Fruit fly (Drosophila melanogaster) whole organism, embryonic: ENCODE results near the gene CG42823.

Experiments
- Bgb ChIP-seq: fragments of 200-800 bp; sonication (Bioruptor generic); IDR thresholded peaks from 2 replicates; pipeline ENCODE4 v1.3.6; 2022; ENCODE audit warnings: missing biosample characterization, missing genetic modification characterization; ENCODE audit not compliant: partially characterized antibody
- CG12744 ChIP-seq: fragments of 200-800 bp; sonication (Bioruptor generic); optimal IDR thresholded peaks from 2 replicates; lab custom pipeline; 2016; ENCODE audit warnings: missing biosample characterization, missing genetic modification characterization
- CG14050 ChIP-seq: fragments of 200-800 bp; sonication (Bioruptor generic); IDR thresholded peaks from 3 replicates; pipeline ENCODE4 v1.3.6; 2022; ENCODE audit warnings: missing biosample characterization, missing genetic modification characterization
- CG1647 ChIP-seq: fragments of 200-800 bp; sonication (Bioruptor generic); optimal IDR thresholded peaks from 3 replicates; lab custom pipeline; 2016; ENCODE audit warnings: missing biosample characterization, missing genetic modification characterization
- CG17568 ChIP-seq: fragments of 200-800 bp; sonication (Bioruptor generic); optimal IDR thresholded peaks from 2 replicates; lab custom pipeline; 2018; ENCODE audit warnings: missing biosample characterization, mild to moderate bottlenecking, missing genetic modification characterization, moderate library complexity
- CG2116 ChIP-seq: fragments of 200-800 bp; sonication (Bioruptor generic); optimal IDR thresholded peaks from 3 replicates; lab custom pipeline; 2018; ENCODE audit warnings: missing biosample characterization, mild to moderate bottlenecking, missing genetic modification characterization
- CG31365 ChIP-seq: fragments of 200-800 bp; sonication (Bioruptor generic); optimal IDR thresholded peaks from 2 replicates; lab custom pipeline; 2018; ENCODE audit warnings: missing biosample characterization, mild to moderate bottlenecking, missing genetic modification characterization
- CG3281 ChIP-seq: fragments of 200-800 bp; sonication (Bioruptor generic); optimal IDR thresholded peaks from 3 replicates; lab custom pipeline; 2017; ENCODE audit warnings: missing biosample characterization, mild to moderate bottlenecking, missing genetic modification characterization
- CG33557 ChIP-seq: fragments of 200-800 bp; sonication (Bioruptor generic); optimal IDR thresholded peaks from 2 replicates; lab custom pipeline; 2019; ENCODE audit warnings: missing biosample characterization, mild to moderate bottlenecking, missing genetic modification characterization, moderate library complexity
- CG3407 ChIP-seq: fragments of 200-800 bp; sonication (Bioruptor generic); optimal IDR thresholded peaks from 2 replicates; lab custom pipeline; 2018; ENCODE audit warnings: missing biosample characterization, mild to moderate bottlenecking, missing genetic modification characterization
- CG5180 ChIP-seq: fragments of 200-800 bp; sonication (Bioruptor generic); optimal IDR thresholded peaks from 3 replicates; lab custom pipeline; 2017; ENCODE audit warnings: missing biosample characterization, missing genetic modification characterization, mild to moderate bottlenecking, moderate library complexity, missing genetic modification reagents
- CG6791 ChIP-seq: fragments of 200-800 bp; sonication (Bioruptor generic); IDR thresholded peaks from 3 replicates; pipeline ENCODE4 v1.3.6; 2022; ENCODE audit warnings: missing biosample characterization, missing genetic modification characterization; ENCODE audit not compliant: partially characterized antibody
- CG6854 ChIP-seq: fragments of 200-800 bp; sonication (Bioruptor generic); optimal IDR thresholded peaks from 3 replicates; lab custom pipeline; 2017; ENCODE audit warnings: missing biosample characterization, mild to moderate bottlenecking, missing genetic modification characterization
- CG8359 ChIP-seq: fragments of 200-800 bp; sonication (Bioruptor generic); optimal IDR thresholded peaks from 2 replicates; lab custom pipeline; 2017; ENCODE audit warnings: missing biosample characterization, mild to moderate bottlenecking, missing genetic modification characterization, borderline replicate concordance
- CG9876 ChIP-seq: fragments of 200-800 bp; sonication (Bioruptor generic); optimal IDR thresholded peaks from 2 replicates; lab custom pipeline; 2016; ENCODE audit warnings: missing biosample characterization, missing genetic modification characterization
- CrebB ChIP-seq: fragments of 200-800 bp; sonication (Bioruptor generic); optimal IDR thresholded peaks from 3 replicates; lab custom pipeline; 2018; ENCODE audit warnings: missing biosample characterization, mild to moderate bottlenecking, missing genetic modification characterization
- D19B ChIP-seq: fragments of 200-800 bp; sonication (Bioruptor generic); optimal IDR thresholded peaks from 2 replicates; lab custom pipeline; 2017; ENCODE audit warnings: missing biosample characterization, mild to moderate bottlenecking, missing genetic modification characterization
- Dip2 ChIP-seq: fragments of 200-800 bp; sonication (Bioruptor generic); IDR thresholded peaks from 2 replicates; pipeline ENCODE4 v1.3.6; 2022; ENCODE audit warnings: missing biosample characterization, missing genetic modification characterization
- Dip3 ChIP-seq: fragments of 200-800 bp; sonication (Bioruptor generic); optimal IDR thresholded peaks from 3 replicates; lab custom pipeline; 2016; ENCODE audit warnings: missing biosample characterization, missing genetic modification characterization
- Dll ChIP-seq: fragments of 200-800 bp; sonication (Bioruptor generic); IDR thresholded peaks from 4 replicates; pipeline ENCODE4 v1.3.6; 2022; ENCODE audit warnings: missing biosample characterization, missing genetic modification characterization; ENCODE audit not compliant: partially characterized antibody
- E2f1 ChIP-seq: fragments of 200-800 bp; sonication (Bioruptor generic); IDR thresholded peaks from 2 replicates; pipeline ENCODE4 v1.3.6; 2022; ENCODE audit warnings: missing biosample characterization, missing genetic modification characterization
- Ets65A ChIP-seq: fragments of 200-800 bp; sonication (Bioruptor generic); peaks from one replicate; lab custom pipeline; 2016; ENCODE audit warnings: missing biosample characterization, missing genetic modification characterization
- Fer1 ChIP-seq: fragments of 200-800 bp; sonication (Bioruptor generic); optimal IDR thresholded peaks from 2 replicates; lab custom pipeline; 2017; ENCODE audit warnings: missing biosample characterization, mild to moderate bottlenecking, missing genetic modification characterization
- H15 ChIP-seq: fragments of 200-800 bp; sonication (Bioruptor generic); IDR thresholded peaks from 3 replicates; pipeline ENCODE4 v1.3.6; 2022; ENCODE audit warnings: missing biosample characterization, missing genetic modification characterization
- Hey ChIP-seq: fragments of 200-800 bp; sonication (Bioruptor generic); optimal IDR thresholded peaks from 3 replicates; lab custom pipeline; 2018; ENCODE audit warnings: missing biosample characterization, mild to moderate bottlenecking, missing genetic modification characterization
- Hr78 ChIP-seq, 2 experiments: fragments of 200-800 bp in 1 of 2; fragments of >200 bp in 1 of 2; sonication (Bioruptor generic) in 1 of 2; optimal IDR thresholded peaks; 2 replicates each; lab custom pipeline; 2017 to 2019; ENCODE audit warnings: missing biosample characterization in 2 of 2, missing genetic modification characterization in 2 of 2, mild to moderate bottlenecking in 1 of 2, moderate library complexity in 1 of 2
- Lhr ChIP-seq: fragments of 200-800 bp; sonication (Bioruptor generic); optimal IDR thresholded peaks from 3 replicates; lab custom pipeline; 2017; ENCODE audit warnings: mild to moderate bottlenecking, missing biosample characterization, missing genetic modification reagents, missing genetic modification characterization
- MBD-R2 ChIP-seq: fragments of 200-800 bp; sonication (Bioruptor generic); IDR thresholded peaks from 2 replicates; pipeline ENCODE4 v1.3.6; 2022; ENCODE audit warnings: missing biosample characterization, missing genetic modification characterization
- MESR4 ChIP-seq: fragments of 200-800 bp; sonication (Bioruptor generic); optimal IDR thresholded peaks from 2 replicates; lab custom pipeline; 2018; ENCODE audit warnings: missing biosample characterization, mild to moderate bottlenecking, missing genetic modification characterization, moderate library complexity
- Mrtf ChIP-seq: fragments of 200-800 bp; sonication (Bioruptor generic); IDR thresholded peaks from 3 replicates; pipeline ENCODE4 v1.3.6; 2022; ENCODE audit warnings: missing biosample characterization, missing genetic modification characterization
- Oli ChIP-seq: fragments of 200-800 bp; sonication (Bioruptor generic); optimal IDR thresholded peaks from 2 replicates; lab custom pipeline; 2018; ENCODE audit warnings: missing biosample characterization, mild to moderate bottlenecking, missing genetic modification characterization, moderate library complexity
- PHDP ChIP-seq: fragments of 200-800 bp; sonication (Bioruptor generic); optimal IDR thresholded peaks from 3 replicates; lab custom pipeline; 2018; ENCODE audit warnings: missing biosample characterization, mild to moderate bottlenecking, missing genetic modification characterization, moderate library complexity
- Scr ChIP-seq: fragments of 200-800 bp; sonication (Bioruptor generic); IDR thresholded peaks from 2 replicates; pipeline ENCODE4 v1.3.6; 2022; ENCODE audit warnings: missing biosample characterization, missing genetic modification characterization; ENCODE audit not compliant: partially characterized antibody
- bsh ChIP-seq, 2 experiments: fragments of 200-800 bp; sonication (Bioruptor generic); optimal IDR thresholded peaks; 2 replicates each; lab custom pipeline; 2017 to 2018; ENCODE audit warnings: mild to moderate bottlenecking in 2 of 2, missing biosample characterization in 2 of 2, missing genetic modification characterization in 2 of 2, moderate library complexity in 1 of 2
- cad ChIP-seq: fragments of >200 bp; optimal IDR thresholded peaks from 2 replicates; lab custom pipeline; 2017; ENCODE audit warnings: missing biosample characterization, missing genetic modification characterization
- da ChIP-seq: fragments of 200-800 bp; sonication (Bioruptor generic); optimal IDR thresholded peaks from 2 replicates; lab custom pipeline; 2016; ENCODE audit warnings: missing biosample characterization, missing genetic modification characterization
- eyg ChIP-seq: fragments of 200-800 bp; sonication (Bioruptor generic); optimal IDR thresholded peaks from 3 replicates; lab custom pipeline; 2016; ENCODE audit warnings: missing biosample characterization, missing genetic modification characterization
- fru ChIP-seq: fragments of >200 bp; optimal IDR thresholded peaks from 2 replicates; lab custom pipeline; 2017
- nerfin-2 ChIP-seq: fragments of 200-800 bp; sonication (Bioruptor generic); IDR thresholded peaks from 2 replicates; pipeline ENCODE4 v1.3.6; 2022; ENCODE audit warnings: missing biosample characterization, missing genetic modification characterization; ENCODE audit not compliant: partially characterized antibody
- prd ChIP-seq, 3 experiments: fragments of >200 bp in 2 of 3; fragments of 200-800 bp in 1 of 3; sonication (Bioruptor generic) in 1 of 3; optimal IDR thresholded peaks in 2 of 3; IDR thresholded peaks in 1 of 3; 2 replicates in 2 of 3; 3 replicates in 1 of 3; pipeline versions ENCODE4 v1.3.6 to Lab custom; 2017 to 2022; ENCODE audit warnings: missing biosample characterization in 1 of 3, missing genetic modification characterization in 1 of 3
- psq ChIP-seq: fragments of 200-800 bp; sonication (Bioruptor generic); optimal IDR thresholded peaks from 2 replicates; lab custom pipeline; 2017; ENCODE audit warnings: missing biosample characterization, missing genetic modification characterization
- pum ChIP-seq: fragments of 200-800 bp; sonication (Bioruptor generic); optimal IDR thresholded peaks from 2 replicates; lab custom pipeline; 2016; ENCODE audit warnings: missing biosample characterization, missing genetic modification characterization
- ranshi ChIP-seq: fragments of 200-800 bp; sonication (Bioruptor generic); IDR thresholded peaks from 2 replicates; pipeline ENCODE4 v1.3.6; 2022; ENCODE audit warnings: missing biosample characterization, missing genetic modification characterization
- repo ChIP-seq: fragments of 200-800 bp; sonication (Bioruptor generic); optimal IDR thresholded peaks from 2 replicates; lab custom pipeline; 2016; ENCODE audit warnings: missing biosample characterization, missing genetic modification characterization
- row ChIP-seq: fragments of 200-800 bp; sonication (Bioruptor generic); IDR thresholded peaks from 3 replicates; pipeline ENCODE4 v1.3.6; 2022; ENCODE audit warnings: missing biosample characterization, missing genetic modification characterization
- schlank ChIP-seq: fragments of 200-800 bp; sonication (Bioruptor generic); optimal IDR thresholded peaks from 2 replicates; lab custom pipeline; 2018; ENCODE audit warnings: missing biosample characterization, mild to moderate bottlenecking, missing genetic modification characterization
- slou ChIP-seq: fragments of 200-800 bp; sonication (Bioruptor generic); optimal IDR thresholded peaks from 3 replicates; lab custom pipeline; 2016; ENCODE audit warnings: missing biosample characterization, missing genetic modification characterization
- stwl ChIP-seq: fragments of 200-800 bp; sonication (Bioruptor generic); optimal IDR thresholded peaks from 3 replicates; lab custom pipeline; 2018; ENCODE audit warnings: missing biosample characterization, mild to moderate bottlenecking, missing genetic modification characterization, moderate library complexity
- usp ChIP-seq: fragments of >200 bp; optimal IDR thresholded peaks from 2 replicates; lab custom pipeline; 2017; ENCODE audit warnings: missing biosample characterization, missing genetic modification characterization
- zfh2 ChIP-seq: fragments of 200-800 bp; sonication (Bioruptor generic); optimal IDR thresholded peaks from 2 replicates; lab custom pipeline; 2016; ENCODE audit warnings: missing biosample characterization, missing genetic modification characterization

CG42823 gene

dm6 chr3R:17402434-17402833 is 2.5 kb downstream of the CG42823 start, which contains the start of gene Sur-8 (continued):
- TF ChIP-seq schlank (tag; lab: Kevin White, UChicago) (no peak), CG31365 (peak; percentile 11), CG1647 (peak; percentile 55), da (no peak), usp (no peak), E2f1 (GFP tag; lab: Robert Waterston, UW) (peak; percentile 68), H15 (GFP tag; lab: Robert Waterston, UW) (peak; percentile 74), CG3281 (peak; percentile 21), CG33557 (GFP tag; lab: Kevin White, UChicago) (no peak), CG5180 (GFP tag; lab: Kevin White, UChicago) (no peak), CG14050 (GFP tag; lab: Robert Waterston, UW) (peak; percentile 59), Hr78 (GFP tag; optimal IDR thresholded peaks at IDR 0.05; lab: Kevin White, UChicago) (no peak), Scr (peak; percentile 21; the same call in 1 of the 2 replicates), Ets65A (GFP tag; lab: Kevin White, UChicago) (peak; percentile 92), pum (GFP tag; lab: Kevin White, UChicago) (peak; percentile 59), Mrtf (GFP tag; lab: Robert Waterston, UW) (peak; percentile 83), Fer1 (GFP tag; lab: Kevin White, UChicago) (no peak), cad (GFP tag; lab: Kevin White, UChicago) (no peak), CG6854 (GFP tag; lab: Kevin White, UChicago) (peak; percentile 1), row (GFP tag; lab: Robert Waterston, UW) (0 out of 3 replicates have a peak, but pooled peaks have one; percentile 22), Dip3 (GFP tag; lab: Kevin White, UChicago) (peak; percentile 39), ranshi (0 out of 2 replicates have a peak, but pooled peaks have one; percentile 22), CG12744 (GFP tag; lab: Kevin White, UChicago) (peak; percentile 45), CG9876 (GFP tag; lab: Kevin White, UChicago) (peak; percentile 60), nerfin-2 (GFP tag; lab: Robert Waterston, UW) (no peak), psq (GFP tag; lab: Kevin White, UChicago) (no peak), CG3407 (GFP tag; lab: Kevin White, UChicago) (peak; percentile 26), stwl (tag; lab: Kevin White, UChicago) (peak; percentile 49), zfh2 (GFP tag; lab: Kevin White, UChicago) (peak; percentile 13), Lhr (GFP tag; lab: Kevin White, UChicago) (peak; percentile 32), Bgb (peak; percentile 46; the same call in 1 of the 2 replicates), Hey (tag; lab: Kevin White, UChicago) (no peak), prd (optimal IDR thresholded peaks at IDR 0.05; lab: Kevin White, UChicago) (no peak), prd (GFP tag; IDR thresholded peaks at IDR 0.05; lab: Robert Waterston, UW) (peak; percentile 75), CG2116 (GFP tag; lab: Kevin White, UChicago) (peak; percentile 54), PHDP (tag; lab: Kevin White, UChicago) (peak; percentile 55), CG17568 (no peak), CG6791 (GFP tag; lab: Robert Waterston, UW) (0 out of 3 replicates have a peak, but pooled peaks have one; percentile 29), CG8359 (peak; percentile 47), eyg (no peak), Dll (GFP tag; lab: Robert Waterston, UW) (no peak), D19B (GFP tag; lab: Kevin White, UChicago) (no peak), Dip2 (GFP tag; lab: Robert Waterston, UW) (no peak), repo (GFP tag; lab: Kevin White, UChicago) (peak; percentile 25), MBD-R2 (peak; percentile 55; the same call in 1 of the 2 replicates), fru (lab: Kevin White, UChicago) (no peak), slou (GFP tag; lab: Kevin White, UChicago) (peak; percentile 17), bsh (GFP tag; optimal IDR thresholded peaks at IDR 0.05; lab: Kevin White, UChicago) (peak in 1 of 2 experiments; percentile 45), Oli (tag; lab: Kevin White, UChicago) (peak; percentile 28), CrebB (tag; lab: Kevin White, UChicago) (no peak), MESR4 (no peak)
